Worm (Caenorhabditis elegans): ENCODE data around the gene sma-2.

The sma-2 gene

DNA sequence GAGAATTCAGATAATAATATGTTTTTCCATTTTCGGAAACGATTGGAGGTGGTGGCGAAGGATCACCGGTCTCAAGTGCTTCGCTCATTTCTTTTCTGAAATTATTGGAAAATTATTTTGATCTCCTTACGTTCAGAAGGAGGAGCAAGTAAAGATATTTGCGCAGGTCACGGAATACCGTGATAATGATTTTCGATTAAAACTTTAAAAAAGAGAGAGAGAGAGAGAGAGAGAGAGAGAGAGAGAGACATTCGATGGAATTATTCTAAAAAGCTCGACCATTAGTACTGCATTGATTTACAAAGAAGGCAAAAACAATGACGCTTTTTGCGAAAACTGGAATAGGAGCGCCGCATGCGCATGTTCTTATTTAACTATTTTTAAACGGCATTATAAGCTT lies 42.8 kb downstream of the sma-2 start, which contains the start of gene ztf-1:
ztf-1 (minus strand) TSS at position 101 of the 400 bp plus-strand sequence.
- TF ChIP-seq B0310.2 (tag; optimal IDR thresholded peaks at IDR 0.05) = no peak
- TF ChIP-seq aly-1 (tag; optimal IDR thresholded peaks at IDR 0.05) = no peak
- TF ChIP-seq tbx-11 (GFP tag; IDR thresholded peaks at IDR 0.05) = no peak
- TF ChIP-seq scrt-1 (GFP tag; IDR thresholded peaks at IDR 0.05) = no peak
- TF ChIP-seq hnd-1 (tag; optimal IDR thresholded peaks at IDR 0.05) = no peak
- no peak for TF ChIP-seq ets-7 (tag; optimal IDR thresholded peaks at IDR 0.05)
- TF ChIP-seq ama-1 (optimal IDR thresholded peaks at IDR 0.05) = no peak
- no peak for TF ChIP-seq tbx-37 (GFP tag; conservative IDR thresholded peaks at IDR 0.05)
- TF ChIP-seq ceh-36 (tag; optimal IDR thresholded peaks at IDR 0.05) = no peak
- no peak for TF ChIP-seq F13C5.2 (tag; optimal IDR thresholded peaks at IDR 0.05)
- TF ChIP-seq ceh-13 (GFP tag; optimal IDR thresholded peaks at IDR 0.05) = no peak
- TF ChIP-seq pes-1 (GFP tag; IDR thresholded peaks at IDR 0.05) = no peak
- no peak for TF ChIP-seq flt-1 (GFP tag; IDR thresholded peaks at IDR 0.05)
- TF ChIP-seq hmbx-1 (tag; optimal IDR thresholded peaks at IDR 0.05) = no peak
- TF ChIP-seq tra-4 (tag; optimal IDR thresholded peaks at IDR 0.05) = no peak
- TF ChIP-seq hmg-4 (GFP tag; optimal IDR thresholded peaks at IDR 0.05) = no peak
- no peak for TF ChIP-seq sea-1 (GFP tag; conservative IDR thresholded peaks at IDR 0.05)

DNA sequence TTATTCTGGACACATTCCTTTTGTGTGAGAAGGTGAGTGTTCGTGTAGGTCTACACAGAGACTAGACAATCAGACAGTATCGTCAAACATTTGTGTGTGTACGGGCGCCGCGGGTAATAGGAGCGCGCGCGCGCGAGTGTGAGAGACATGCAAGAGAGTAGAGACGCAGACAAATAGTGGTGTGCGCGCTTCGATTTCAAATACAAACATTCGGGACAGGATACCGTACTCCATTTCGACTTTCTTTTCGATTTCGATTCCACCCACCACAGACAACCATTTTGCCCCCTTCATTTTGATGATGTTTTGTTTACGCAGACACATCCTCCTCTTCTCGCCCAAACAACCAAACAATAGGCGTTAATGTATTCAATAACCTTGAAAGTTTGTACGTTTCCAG lies 45.3 kb downstream of the sma-2 start:
- no peak for TF ChIP-seq ama-1 (optimal IDR thresholded peaks at IDR 0.05)
- TF ChIP-seq hmg-4 (GFP tag; optimal IDR thresholded peaks at IDR 0.05) = peak; percentile 15
- no peak for TF ChIP-seq tra-4 (tag; optimal IDR thresholded peaks at IDR 0.05)

DNA sequence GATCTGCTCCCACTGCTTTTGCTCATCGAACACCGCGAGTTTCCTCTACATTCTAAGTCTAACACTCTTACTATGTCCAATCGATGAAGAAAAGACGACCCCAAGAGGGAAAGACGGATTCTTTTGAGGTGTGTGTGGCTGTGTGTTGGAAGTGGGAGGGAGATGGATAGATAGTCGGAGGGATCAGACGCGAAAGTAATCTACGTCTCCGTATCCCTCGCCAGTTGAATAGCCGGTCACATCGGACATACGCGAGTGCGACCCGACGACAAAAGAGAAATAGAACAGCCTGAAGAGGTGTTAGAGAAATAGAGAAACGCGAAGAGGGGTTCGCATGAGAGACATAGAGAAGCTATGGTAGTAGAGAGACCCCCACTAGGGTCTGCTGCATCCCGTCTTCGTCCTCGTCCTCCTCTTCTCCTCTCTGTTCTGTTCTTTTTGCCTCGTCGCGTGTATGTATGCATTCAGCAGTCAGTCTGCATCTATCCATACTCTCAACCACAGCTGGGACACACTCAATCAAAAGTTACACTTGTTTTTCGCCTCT lies 46.2 kb downstream of the sma-2 start:
- no peak for TF ChIP-seq pes-1 (GFP tag; IDR thresholded peaks at IDR 0.05)
- TF ChIP-seq tbx-11 (GFP tag; IDR thresholded peaks at IDR 0.05) = no peak
- TF ChIP-seq F13C5.2 (tag; optimal IDR thresholded peaks at IDR 0.05) = peak; percentile 9
- TF ChIP-seq ceh-36 (tag; optimal IDR thresholded peaks at IDR 0.05) = peak; percentile 4
- TF ChIP-seq hnd-1 (tag; optimal IDR thresholded peaks at IDR 0.05) = no peak
- TF ChIP-seq scrt-1 (GFP tag; IDR thresholded peaks at IDR 0.05) = no peak
- no peak for TF ChIP-seq ceh-13 (GFP tag; optimal IDR thresholded peaks at IDR 0.05)
- TF ChIP-seq B0310.2 (tag; optimal IDR thresholded peaks at IDR 0.05) = peak; percentile 60
- no peak for TF ChIP-seq aly-1 (tag; optimal IDR thresholded peaks at IDR 0.05)
- TF ChIP-seq hmbx-1 (tag; optimal IDR thresholded peaks at IDR 0.05) = no peak
- peak; percentile 77 for TF ChIP-seq hmg-4 (GFP tag; optimal IDR thresholded peaks at IDR 0.05)
- TF ChIP-seq tbx-37 (GFP tag; conservative IDR thresholded peaks at IDR 0.05) = no peak
- no peak; the same call in 1 of the 2 replicates for TF ChIP-seq flt-1 (GFP tag; IDR thresholded peaks at IDR 0.05)
- TF ChIP-seq ama-1 (optimal IDR thresholded peaks at IDR 0.05) = no peak
- no peak for TF ChIP-seq sea-1 (GFP tag; conservative IDR thresholded peaks at IDR 0.05)
- no peak for TF ChIP-seq tra-4 (tag; optimal IDR thresholded peaks at IDR 0.05)
- TF ChIP-seq ets-7 (tag; optimal IDR thresholded peaks at IDR 0.05) = no peak

DNA sequence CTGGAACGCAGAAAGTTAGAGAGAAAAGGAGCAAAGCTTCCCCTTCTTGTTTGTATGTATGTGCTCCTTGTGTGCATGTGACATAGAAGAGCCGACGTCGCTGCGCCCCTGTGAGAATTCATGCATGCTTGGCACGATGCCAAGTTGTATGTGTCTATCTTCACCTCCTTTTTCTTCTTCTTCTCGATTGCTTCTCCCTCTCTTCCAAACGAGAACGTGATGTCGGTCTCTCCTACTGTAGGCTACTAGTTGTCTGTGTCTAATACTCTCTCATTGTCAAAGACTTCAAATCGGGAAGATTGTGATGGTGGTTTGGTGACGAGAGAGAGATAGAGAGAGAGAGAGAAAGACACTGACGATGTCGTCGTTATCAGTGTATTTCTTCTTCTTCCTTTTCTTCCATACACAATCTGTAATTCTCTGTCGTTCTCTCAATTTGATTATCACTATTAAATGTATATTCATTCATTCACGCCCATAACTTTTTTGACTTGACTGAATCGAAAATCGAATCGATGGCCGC lies 47.8 kb downstream of the sma-2 start:
- TF ChIP-seq ceh-36 (tag; optimal IDR thresholded peaks at IDR 0.05) = no peak
- no peak for TF ChIP-seq ceh-13 (GFP tag; optimal IDR thresholded peaks at IDR 0.05)
- TF ChIP-seq tra-4 (tag; optimal IDR thresholded peaks at IDR 0.05) = no peak
- no peak for TF ChIP-seq B0310.2 (tag; optimal IDR thresholded peaks at IDR 0.05)
- no peak for TF ChIP-seq tbx-37 (GFP tag; conservative IDR thresholded peaks at IDR 0.05)
- TF ChIP-seq hmg-4 (GFP tag; optimal IDR thresholded peaks at IDR 0.05) = peak; percentile 57
- TF ChIP-seq ama-1 (optimal IDR thresholded peaks at IDR 0.05) = no peak

DNA sequence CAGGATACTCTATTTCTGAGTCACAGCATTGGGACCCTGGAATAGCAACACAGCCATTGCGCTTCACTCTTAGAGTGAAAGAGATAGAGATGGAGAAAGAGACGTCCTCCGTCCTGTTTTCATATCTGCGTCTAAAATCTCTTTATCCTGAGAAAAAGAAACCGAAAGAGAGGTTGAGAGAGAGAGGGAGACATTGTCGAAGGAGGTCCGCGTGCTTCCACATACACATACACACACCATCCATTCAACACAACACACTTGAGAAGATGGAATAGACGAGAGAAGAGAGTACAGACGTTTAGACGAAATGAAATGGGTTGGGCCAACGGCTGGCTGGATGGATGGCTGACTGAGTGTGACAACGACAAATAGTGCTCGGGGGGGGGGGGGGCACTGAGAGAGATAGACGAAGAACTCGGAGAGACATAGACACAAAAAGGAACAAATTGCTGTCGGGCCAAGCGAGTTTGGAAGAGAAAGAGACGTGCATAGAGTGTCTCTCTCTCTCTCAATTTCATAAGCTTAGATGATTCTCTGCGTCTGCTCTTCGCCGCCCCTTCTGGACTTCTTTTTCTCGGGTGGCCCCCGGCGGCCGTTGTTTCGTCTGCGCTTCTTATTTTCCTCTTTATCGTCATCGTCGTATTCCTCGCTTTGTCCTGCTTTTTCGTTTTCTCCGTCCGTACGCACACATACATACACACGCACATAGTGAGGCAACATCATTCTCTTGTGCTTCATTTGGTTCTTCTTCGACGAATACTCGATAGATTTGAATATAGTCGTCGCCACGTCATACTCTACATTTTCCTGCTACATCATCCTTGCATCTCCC lies 50.7 kb downstream of the sma-2 start, which contains the start of gene F54F2.6:
F54F2.6 (minus strand) TSS at position 738 of the 832 bp plus-strand sequence.
- peak; percentile 63 for TF ChIP-seq hmg-4 (GFP tag; optimal IDR thresholded peaks at IDR 0.05)
- TF ChIP-seq ceh-13 (GFP tag; optimal IDR thresholded peaks at IDR 0.05) = no peak
- 0 out of 2 replicates have a peak, but pooled peaks have one; percentile 48 for TF ChIP-seq pes-1 (GFP tag; IDR thresholded peaks at IDR 0.05)
- peak; percentile 0 for TF ChIP-seq flt-1 (GFP tag; IDR thresholded peaks at IDR 0.05)
- no peak for TF ChIP-seq hmbx-1 (tag; optimal IDR thresholded peaks at IDR 0.05)
- TF ChIP-seq sea-1 (GFP tag; conservative IDR thresholded peaks at IDR 0.05) = no peak
- TF ChIP-seq ama-1 (optimal IDR thresholded peaks at IDR 0.05) = no peak
- no peak for TF ChIP-seq aly-1 (tag; optimal IDR thresholded peaks at IDR 0.05)
- TF ChIP-seq ets-7 (tag; optimal IDR thresholded peaks at IDR 0.05) = no peak
- TF ChIP-seq ceh-36 (tag; optimal IDR thresholded peaks at IDR 0.05) = no peak
- TF ChIP-seq scrt-1 (GFP tag; IDR thresholded peaks at IDR 0.05) = no peak
- TF ChIP-seq tra-4 (tag; optimal IDR thresholded peaks at IDR 0.05) = no peak
- no peak for TF ChIP-seq hnd-1 (tag; optimal IDR thresholded peaks at IDR 0.05)
- peak; percentile 14 for TF ChIP-seq B0310.2 (tag; optimal IDR thresholded peaks at IDR 0.05)
- peak; percentile 0 for TF ChIP-seq F13C5.2 (tag; optimal IDR thresholded peaks at IDR 0.05)
- no peak for TF ChIP-seq tbx-11 (GFP tag; IDR thresholded peaks at IDR 0.05)
- TF ChIP-seq tbx-37 (GFP tag; conservative IDR thresholded peaks at IDR 0.05) = no peak

DNA sequence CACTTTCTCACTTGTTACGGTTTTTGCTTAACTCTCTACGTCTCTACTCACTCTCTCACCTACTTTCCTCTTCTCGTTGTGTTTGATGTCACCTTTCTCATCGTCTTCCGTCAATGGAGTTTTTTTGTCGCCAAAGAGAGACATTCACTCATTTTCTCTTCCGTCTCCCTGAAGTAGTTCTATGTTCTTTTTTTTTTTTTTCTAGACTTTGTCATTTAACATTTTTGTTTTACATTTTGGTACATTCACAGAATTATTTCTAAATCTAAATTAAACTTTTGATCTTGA lies 51.3 kb downstream of the sma-2 start:
- TF ChIP-seq aly-1 (tag; optimal IDR thresholded peaks at IDR 0.05) = no peak
- no peak for TF ChIP-seq B0310.2 (tag; optimal IDR thresholded peaks at IDR 0.05)
- TF ChIP-seq ama-1 (optimal IDR thresholded peaks at IDR 0.05) = no peak
- TF ChIP-seq tbx-37 (GFP tag; conservative IDR thresholded peaks at IDR 0.05) = no peak
- no peak for TF ChIP-seq pes-1 (GFP tag; IDR thresholded peaks at IDR 0.05)
- no peak for TF ChIP-seq scrt-1 (GFP tag; IDR thresholded peaks at IDR 0.05)
- no peak for TF ChIP-seq sea-1 (GFP tag; conservative IDR thresholded peaks at IDR 0.05)
- TF ChIP-seq F13C5.2 (tag; optimal IDR thresholded peaks at IDR 0.05) = no peak
- no peak for TF ChIP-seq hnd-1 (tag; optimal IDR thresholded peaks at IDR 0.05)

DNA sequence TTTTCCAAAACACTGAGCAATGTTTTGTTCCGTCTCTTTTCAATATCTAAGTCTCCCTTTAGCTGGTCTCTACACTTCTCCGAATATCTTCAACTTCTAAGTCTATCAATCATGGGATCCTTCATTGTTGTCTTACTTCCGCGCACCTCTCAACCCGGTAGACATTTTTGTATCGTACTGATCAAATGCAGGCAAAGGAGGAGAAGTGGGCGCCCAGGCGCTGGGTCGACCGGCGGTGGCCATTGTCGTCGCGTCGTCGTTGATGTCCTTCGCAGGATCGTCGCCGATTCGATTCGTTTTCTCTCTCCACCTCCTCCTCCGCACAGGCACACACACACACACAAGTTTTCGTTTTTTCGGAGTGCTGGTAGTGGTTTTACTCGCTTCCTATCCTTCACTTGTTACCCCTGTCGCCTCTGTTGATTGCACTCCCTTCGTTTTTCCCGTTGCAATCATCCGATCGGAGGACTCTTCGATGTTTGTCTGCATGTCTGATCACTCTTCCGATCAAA lies 51.9 kb downstream of the sma-2 start:
- TF ChIP-seq sea-1 (GFP tag; conservative IDR thresholded peaks at IDR 0.05) (peak; percentile 29; the same call in 1 of the 2 replicates), tbx-11 (GFP tag; IDR thresholded peaks at IDR 0.05) (0 out of 2 replicates have a peak, but pooled peaks have one; percentile 22), scrt-1 (GFP tag; IDR thresholded peaks at IDR 0.05) (no peak)
